Fruit fly (Drosophila melanogaster) whole organism, embryonic: ENCODE measurements around the gene mus302.

Experiments
- Asciz ChIP-seq: fragments of 200-800 bp; sonication (Bioruptor generic); optimal IDR thresholded peaks from 2 replicates; lab custom pipeline; 2017; ENCODE audit warnings: missing biosample characterization, mild to moderate bottlenecking, missing genetic modification characterization, missing genetic modification reagents
- Atf-2 ChIP-seq: fragments of 200-800 bp; sonication (Bioruptor generic); optimal IDR thresholded peaks from 2 replicates; lab custom pipeline; 2016; ENCODE audit warnings: missing biosample characterization, missing genetic modification characterization
- Awh ChIP-seq: fragments of 200-800 bp; sonication (Bioruptor generic); IDR thresholded peaks from 2 replicates; pipeline ENCODE4, ENCODE4 v1.3.6; 2022; ENCODE audit warnings: missing biosample characterization, missing genetic modification characterization
- B-H1 ChIP-seq: fragments of 200-800 bp; sonication (Bioruptor generic); IDR thresholded peaks from 3 replicates; pipeline ENCODE4 v1.3.6; 2022; ENCODE audit warnings: missing biosample characterization, missing genetic modification characterization
- BEAF-32 ChIP-seq: fragments of 200-800 bp; sonication (Bioruptor generic); optimal IDR thresholded peaks from 3 replicates; lab custom pipeline; 2017; ENCODE audit warnings: missing biosample characterization, missing genetic modification characterization, mild to moderate bottlenecking, moderate library complexity, missing genetic modification reagents
- Blimp-1 ChIP-seq: fragments of 200-800 bp; sonication (Bioruptor generic); optimal IDR thresholded peaks from 3 replicates; lab custom pipeline; 2018; ENCODE audit warnings: missing biosample characterization, missing genetic modification characterization, mild to moderate bottlenecking, moderate library complexity, missing genetic modification reagents
- CG11456 ChIP-seq: fragments of 200-800 bp; sonication (Bioruptor generic); IDR thresholded peaks from 3 replicates; pipeline ENCODE4 v1.3.6; 2022; ENCODE audit warnings: missing biosample characterization, missing genetic modification characterization
- CG11504 ChIP-seq: fragments of 200-800 bp; sonication (Bioruptor generic); optimal IDR thresholded peaks from 3 replicates; lab custom pipeline; 2019; ENCODE audit warnings: missing biosample characterization, mild to moderate bottlenecking, missing genetic modification characterization, moderate library complexity
- CG11695 ChIP-seq: fragments of 200-800 bp; sonication (Bioruptor generic); IDR thresholded peaks from 3 replicates; pipeline ENCODE4 v1.3.6; 2022; ENCODE audit warnings: missing biosample characterization, missing genetic modification characterization
- CG16779 ChIP-seq: fragments of 200-800 bp; sonication (Bioruptor generic); IDR thresholded peaks from 2 replicates; pipeline ENCODE4 v1.3.6; 2022; ENCODE audit warnings: missing biosample characterization, missing genetic modification characterization
- CG1832 ChIP-seq: fragments of 200-800 bp; sonication (Bioruptor generic); optimal IDR thresholded peaks from 2 replicates; lab custom pipeline; 2017; ENCODE audit warnings: missing biosample characterization, mild to moderate bottlenecking, missing genetic modification characterization, inconsistent platforms
- CG32532 ChIP-seq: fragments of 200-800 bp; sonication (Bioruptor generic); IDR thresholded peaks from 2 replicates; pipeline ENCODE4 v1.3.6; 2022; ENCODE audit warnings: missing biosample characterization, missing genetic modification characterization
- CG32772 ChIP-seq: fragments of 200-800 bp; sonication (Bioruptor generic); IDR thresholded peaks from 2 replicates; pipeline ENCODE4 v1.3.6; 2022; ENCODE audit warnings: missing biosample characterization, missing genetic modification characterization
- CG4404 ChIP-seq: fragments of 200-800 bp; sonication (Bioruptor generic); IDR thresholded peaks from 2 replicates; pipeline ENCODE4 v1.3.6; 2022; ENCODE audit warnings: missing biosample characterization, missing genetic modification characterization
- CG4707 ChIP-seq: fragments of 200-800 bp; sonication (Bioruptor generic); optimal IDR thresholded peaks from 2 replicates; lab custom pipeline; 2018; ENCODE audit warnings: missing biosample characterization, mild to moderate bottlenecking, missing genetic modification characterization, moderate library complexity
- CG5180 ChIP-seq: fragments of 200-800 bp; sonication (Bioruptor generic); optimal IDR thresholded peaks from 3 replicates; lab custom pipeline; 2017; ENCODE audit warnings: missing biosample characterization, missing genetic modification characterization, mild to moderate bottlenecking, moderate library complexity, missing genetic modification reagents
- CG8359 ChIP-seq: fragments of 200-800 bp; sonication (Bioruptor generic); optimal IDR thresholded peaks from 2 replicates; lab custom pipeline; 2017; ENCODE audit warnings: missing biosample characterization, mild to moderate bottlenecking, missing genetic modification characterization, borderline replicate concordance
- CG8388 ChIP-seq: fragments of 200-800 bp; sonication (Bioruptor generic); optimal IDR thresholded peaks from 2 replicates; lab custom pipeline; 2019; ENCODE audit warnings: missing biosample characterization, mild to moderate bottlenecking, missing genetic modification characterization, moderate library complexity
- CG8924 ChIP-seq: fragments of 200-800 bp; optimal IDR thresholded peaks from 3 replicates; lab custom pipeline; 2019; ENCODE audit warnings: missing biosample characterization, mild to moderate bottlenecking, missing genetic modification characterization, moderate library complexity
- CG9437 ChIP-seq: fragments of 200-800 bp; sonication (Bioruptor generic); optimal IDR thresholded peaks from 2 replicates; lab custom pipeline; 2018; ENCODE audit warnings: missing biosample characterization, mild to moderate bottlenecking, missing genetic modification characterization
- Camta ChIP-seq: fragments of 200-800 bp; sonication (Bioruptor generic); optimal IDR thresholded peaks from 2 replicates; lab custom pipeline; 2016; ENCODE audit warnings: missing biosample characterization, missing genetic modification characterization
- CrebB ChIP-seq: fragments of 200-800 bp; sonication (Bioruptor generic); optimal IDR thresholded peaks from 3 replicates; lab custom pipeline; 2018; ENCODE audit warnings: missing biosample characterization, mild to moderate bottlenecking, missing genetic modification characterization
- D19B ChIP-seq: fragments of 200-800 bp; sonication (Bioruptor generic); optimal IDR thresholded peaks from 2 replicates; lab custom pipeline; 2017; ENCODE audit warnings: missing biosample characterization, mild to moderate bottlenecking, missing genetic modification characterization
- Drgx ChIP-seq: fragments of 200-800 bp; sonication (Bioruptor generic); IDR thresholded peaks from 2 replicates; pipeline ENCODE4 v1.3.6; 2022; ENCODE audit warnings: missing biosample characterization, missing genetic modification characterization
- Ets65A ChIP-seq: fragments of 200-800 bp; sonication (Bioruptor generic); peaks from one replicate; lab custom pipeline; 2016; ENCODE audit warnings: missing biosample characterization, missing genetic modification characterization
- H2.0 ChIP-seq: fragments of 200-800 bp; sonication (Bioruptor generic); IDR thresholded peaks from 2 replicates; pipeline ENCODE4 v1.3.6; 2022; ENCODE audit warnings: missing biosample characterization, missing genetic modification characterization
- HLH3B ChIP-seq: fragments of 200-800 bp; sonication (Bioruptor generic); IDR thresholded peaks from 2 replicates; pipeline ENCODE4 v1.3.6; 2022; ENCODE audit warnings: missing biosample characterization, missing genetic modification characterization
- HLH54F ChIP-seq: fragments of 200-800 bp; sonication (Bioruptor generic); optimal IDR thresholded peaks from 3 replicates; lab custom pipeline; 2016; ENCODE audit warnings: missing biosample characterization, missing genetic modification characterization
- NC2α ChIP-seq: fragments of 200-800 bp; sonication (Bioruptor generic); optimal IDR thresholded peaks from 2 replicates; lab custom pipeline; 2016; ENCODE audit warnings: missing biosample characterization, missing genetic modification characterization
- abd-A ChIP-seq: fragments of 200-800 bp; sonication (Bioruptor generic); optimal IDR thresholded peaks from 3 replicates; lab custom pipeline; 2019; ENCODE audit warnings: missing biosample characterization, mild to moderate bottlenecking, missing genetic modification characterization, moderate library complexity
- ato ChIP-seq: fragments of 200-800 bp; sonication (Bioruptor generic); IDR thresholded peaks from 2 replicates; pipeline ENCODE4 v1.3.6; 2022; ENCODE audit warnings: missing biosample characterization, missing genetic modification characterization; ENCODE audit not compliant: partially characterized antibody
- az2 ChIP-seq: fragments of 200-800 bp; sonication (Bioruptor generic); optimal IDR thresholded peaks from 3 replicates; lab custom pipeline; 2016; ENCODE audit warnings: missing biosample characterization, missing genetic modification characterization
- bbx ChIP-seq: fragments of 200-800 bp; sonication (Bioruptor generic); IDR thresholded peaks from 2 replicates; pipeline ENCODE4 v1.3.6; 2022; ENCODE audit warnings: missing biosample characterization, missing genetic modification characterization; ENCODE audit not compliant: partially characterized antibody
- disco-r ChIP-seq: fragments of 200-800 bp; sonication (Bioruptor generic); optimal IDR thresholded peaks from 2 replicates; lab custom pipeline; 2016; ENCODE audit warnings: missing biosample characterization, missing genetic modification characterization
- dmrt11E ChIP-seq: fragments of 200-800 bp; sonication (Bioruptor generic); optimal IDR thresholded peaks from 3 replicates; lab custom pipeline; 2018; ENCODE audit warnings: missing biosample characterization, mild to moderate bottlenecking, missing genetic modification characterization, moderate library complexity
- eve ChIP-seq, 2 experiments: fragments of >200 bp; optimal IDR thresholded peaks; 2 replicates each; lab custom pipeline; 2017; ENCODE audit warnings: missing biosample characterization in 2 of 2, missing genetic modification characterization in 2 of 2
- fd102C ChIP-seq: fragments of 200-800 bp; sonication (Bioruptor generic); optimal IDR thresholded peaks from 2 replicates; lab custom pipeline; 2018; ENCODE audit warnings: missing biosample characterization, mild to moderate bottlenecking, missing genetic modification characterization, moderate library complexity
- gfzf ChIP-seq: fragments of 200-800 bp; sonication (Bioruptor generic); optimal IDR thresholded peaks from 2 replicates; lab custom pipeline; 2016; ENCODE audit warnings: missing biosample characterization, mild to moderate bottlenecking, missing genetic modification characterization, moderate library complexity
- her ChIP-seq: fragments of 200-800 bp; sonication (Bioruptor generic); optimal IDR thresholded peaks from 2 replicates; lab custom pipeline; 2016; ENCODE audit warnings: missing biosample characterization, missing genetic modification characterization
- ind ChIP-seq: fragments of 200-800 bp; sonication (Bioruptor generic); optimal IDR thresholded peaks from 3 replicates; lab custom pipeline; 2016; ENCODE audit warnings: missing biosample characterization, missing genetic modification characterization
- lbe ChIP-seq: fragments of 200-800 bp; sonication (Bioruptor generic); optimal IDR thresholded peaks from 2 replicates; lab custom pipeline; 2016; ENCODE audit warnings: missing biosample characterization, mild to moderate bottlenecking, missing genetic modification characterization
- org-1 ChIP-seq: fragments of 200-800 bp; sonication (Bioruptor generic); optimal IDR thresholded peaks from 2 replicates; lab custom pipeline; 2017; ENCODE audit warnings: missing biosample characterization, missing genetic modification characterization
- phol ChIP-seq: fragments of 200-800 bp; sonication (Bioruptor generic); optimal IDR thresholded peaks from 3 replicates; lab custom pipeline; 2018; ENCODE audit warnings: missing biosample characterization, mild to moderate bottlenecking, missing genetic modification characterization, moderate library complexity
- prd ChIP-seq, 3 experiments: fragments of >200 bp in 2 of 3; fragments of 200-800 bp in 1 of 3; sonication (Bioruptor generic) in 1 of 3; optimal IDR thresholded peaks in 2 of 3; IDR thresholded peaks in 1 of 3; 2 replicates in 2 of 3; 3 replicates in 1 of 3; pipeline versions ENCODE4 v1.3.6 to Lab custom; 2017 to 2022; ENCODE audit warnings: missing biosample characterization in 1 of 3, missing genetic modification characterization in 1 of 3
- ro ChIP-seq: fragments of 200-800 bp; sonication (Bioruptor generic); IDR thresholded peaks from 2 replicates; pipeline ENCODE4 v1.3.6; 2022; ENCODE audit warnings: missing biosample characterization, missing genetic modification characterization
- sc ChIP-seq, 3 experiments: fragments of >200 bp in 2 of 3; fragments of 200-800 bp in 1 of 3; sonication (Bioruptor generic) in 1 of 3; optimal IDR thresholded peaks; 2 replicates in 2 of 3; 3 replicates in 1 of 3; lab custom pipeline; 2017; ENCODE audit warnings: mild to moderate bottlenecking in 1 of 3, missing biosample characterization in 1 of 3, missing genetic modification characterization in 1 of 3, missing genetic modification reagents in 1 of 3
- scrt ChIP-seq: fragments of 200-800 bp; sonication (Bioruptor generic); optimal IDR thresholded peaks from 2 replicates; lab custom pipeline; 2018; ENCODE audit warnings: missing biosample characterization, mild to moderate bottlenecking, missing genetic modification characterization, moderate library complexity
- sens ChIP-seq: fragments of 200-800 bp; sonication (Bioruptor generic); peaks from one replicate; lab custom pipeline; 2016; ENCODE audit warnings: missing biosample characterization, missing genetic modification characterization
- shn ChIP-seq: fragments of 200-800 bp; sonication (Bioruptor generic); optimal IDR thresholded peaks from 3 replicates; lab custom pipeline; 2016; ENCODE audit warnings: missing biosample characterization, missing genetic modification characterization
- twi ChIP-seq: fragments of 200-800 bp; optimal IDR thresholded peaks from 2 replicates; lab custom pipeline; 2019; ENCODE audit warnings: missing biosample characterization, mild to moderate bottlenecking, missing genetic modification characterization, moderate library complexity
- usp ChIP-seq: fragments of >200 bp; optimal IDR thresholded peaks from 2 replicates; lab custom pipeline; 2017; ENCODE audit warnings: missing biosample characterization, missing genetic modification characterization

The mus302 gene

DNA sequence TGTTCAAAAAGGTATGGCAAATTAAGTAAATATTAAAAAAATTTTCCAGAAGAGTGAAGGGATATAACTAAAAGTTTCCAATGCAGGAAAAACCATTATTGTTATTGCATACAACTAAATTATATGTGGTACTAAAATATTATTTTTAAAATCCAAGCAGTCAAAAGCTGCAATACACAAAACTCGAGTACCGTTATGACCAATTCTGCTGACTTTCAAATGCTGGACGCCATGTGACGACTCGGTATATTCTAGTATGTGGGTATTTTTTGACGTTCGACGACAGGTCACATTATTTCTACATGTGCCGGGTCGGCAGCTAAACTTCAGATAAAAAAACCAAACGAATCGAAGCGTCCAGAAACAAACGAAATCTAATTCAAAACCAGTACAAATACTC, 28.6 kb upstream of the mus302 start:
- TF ChIP-seq gfzf (GFP tag; lab: Kevin White, UChicago): peak; percentile 97
- TF ChIP-seq Awh (GFP tag; lab: Robert Waterston, UW): no peak
- TF ChIP-seq Asciz: no peak
- TF ChIP-seq CG8924 (tag; lab: Kevin White, UChicago): peak; percentile 8
- peak; percentile 49 for TF ChIP-seq BEAF-32 (GFP tag; lab: Kevin White, UChicago)
- peak; percentile 70 for TF ChIP-seq sens
- TF ChIP-seq CG4707 (GFP tag; lab: Kevin White, UChicago): no peak
- peak; percentile 59 for TF ChIP-seq abd-A (tag; lab: Kevin White, UChicago)
- TF ChIP-seq Ets65A (GFP tag; lab: Kevin White, UChicago): peak; percentile 75
- TF ChIP-seq disco-r (GFP tag; lab: Kevin White, UChicago): no peak
- no peak for TF ChIP-seq CG8359 (GFP tag; lab: Kevin White, UChicago)
- no peak for TF ChIP-seq HLH3B (GFP tag; lab: Robert Waterston, UW)
- TF ChIP-seq Atf-2 (GFP tag; lab: Kevin White, UChicago): peak; percentile 18
- no peak for TF ChIP-seq fd102C
- TF ChIP-seq CG11456 (GFP tag; lab: Robert Waterston, UW): peak; percentile 54; the same call in 1 of the 3 replicates
- no peak for TF ChIP-seq scrt
- peak; percentile 48 for TF ChIP-seq CG11504 (tag; lab: Kevin White, UChicago)
- no peak for TF ChIP-seq NC2α (GFP tag; lab: Kevin White, UChicago)
- no peak for TF ChIP-seq CG11695 (GFP tag; lab: Robert Waterston, UW)
- TF ChIP-seq CG9437 (GFP tag; lab: Kevin White, UChicago): no peak
- no peak for TF ChIP-seq her
- TF ChIP-seq dmrt11E (tag; lab: Kevin White, UChicago): no peak
- no peak for TF ChIP-seq lbe (GFP tag; lab: Kevin White, UChicago)
- TF ChIP-seq CG32772 (GFP tag; lab: Robert Waterston, UW): no peak
- no peak for TF ChIP-seq CG1832
- no peak for TF ChIP-seq CG16779 (GFP tag; lab: Robert Waterston, UW)
- no peak for TF ChIP-seq ro (GFP tag; lab: Robert Waterston, UW)
- no peak for TF ChIP-seq B-H1 (GFP tag; lab: Robert Waterston, UW)
- peak; percentile 50 for TF ChIP-seq phol (tag; lab: Kevin White, UChicago)
- TF ChIP-seq CG4404 (GFP tag; lab: Robert Waterston, UW): no peak
- TF ChIP-seq usp (GFP tag; lab: Kevin White, UChicago): no peak
- peak; percentile 5 for TF ChIP-seq HLH54F (GFP tag; lab: Kevin White, UChicago)
- TF ChIP-seq CG5180 (GFP tag; lab: Kevin White, UChicago): no peak
- TF ChIP-seq az2 (GFP tag; lab: Kevin White, UChicago): no peak
- no peak for TF ChIP-seq ind
- no peak for TF ChIP-seq ato
- TF ChIP-seq prd (optimal IDR thresholded peaks at IDR 0.05; lab: Kevin White, UChicago): no peak
- TF ChIP-seq prd (GFP tag; IDR thresholded peaks at IDR 0.05; lab: Robert Waterston, UW): no peak
- no peak for TF ChIP-seq Camta (GFP tag; lab: Kevin White, UChicago)
- no peak for TF ChIP-seq CG32532 (GFP tag; lab: Robert Waterston, UW)
- no peak for TF ChIP-seq shn (GFP tag; lab: Kevin White, UChicago)
- no peak for TF ChIP-seq sc (optimal IDR thresholded peaks at IDR 0.05; lab: Kevin White, UChicago)
- no peak for TF ChIP-seq sc (GFP tag; optimal IDR thresholded peaks at IDR 0.05; lab: Kevin White, UChicago)
- no peak for TF ChIP-seq org-1 (GFP tag; lab: Kevin White, UChicago)
- no peak for TF ChIP-seq Drgx (GFP tag; lab: Robert Waterston, UW)
- no peak for TF ChIP-seq CrebB (tag; lab: Kevin White, UChicago)
- no peak for TF ChIP-seq CG8388 (GFP tag; lab: Kevin White, UChicago)
- no peak for TF ChIP-seq D19B (GFP tag; lab: Kevin White, UChicago)
- TF ChIP-seq Blimp-1 (GFP tag; lab: Kevin White, UChicago): no peak
- no peak for TF ChIP-seq H2.0 (GFP tag; lab: Robert Waterston, UW)
- no peak for TF ChIP-seq eve (GFP tag; optimal IDR thresholded peaks at IDR 0.05; lab: Kevin White, UChicago)
- TF ChIP-seq bbx (GFP tag; lab: Robert Waterston, UW): peak; percentile 23; the same call in 1 of the 2 replicates
- TF ChIP-seq twi (tag; lab: Kevin White, UChicago): peak; percentile 21
